Fruit fly (Drosophila melanogaster): ENCODE data around the gene wgn.

DNA sequence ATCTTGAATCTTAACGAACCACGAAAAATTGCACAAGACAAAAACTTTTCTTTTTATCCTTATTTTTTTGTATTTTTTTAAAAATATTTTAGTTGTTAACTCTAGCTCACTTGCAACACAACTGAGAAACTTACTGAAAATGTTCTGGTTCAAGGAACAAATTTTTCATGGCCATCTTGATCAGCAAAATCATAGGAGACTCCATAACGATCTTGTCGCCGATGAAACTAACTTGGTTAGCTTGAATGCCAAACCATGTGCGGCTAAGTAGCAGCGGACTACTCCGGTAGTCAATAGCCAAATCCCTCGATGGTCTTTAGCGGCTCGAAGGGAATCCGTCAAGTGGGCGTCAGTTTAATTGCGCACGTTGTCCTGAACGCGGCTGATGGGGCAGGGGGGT is 17.2 kb downstream of the wgn start, which contains the start of gene CG15040:
- TF ChIP-seq CG15336 (GFP tag; IDR thresholded peaks at IDR 0.05): no peak
- no peak for TF ChIP-seq CG3032 (tag; optimal IDR thresholded peaks at IDR 0.05)
- TF ChIP-seq Eip93F (GFP tag; optimal IDR thresholded peaks at IDR 0.05): no peak
- TF ChIP-seq ss (GFP tag; optimal IDR thresholded peaks at IDR 0.05): no peak
- no peak for TF ChIP-seq OdsH (GFP tag; optimal IDR thresholded peaks at IDR 0.05)
- no peak for TF ChIP-seq CG8119 (GFP tag; IDR thresholded peaks at IDR 0.05)
- TF ChIP-seq achi (GFP tag; optimal IDR thresholded peaks at IDR 0.05): no peak
- TF ChIP-seq svp (GFP tag): no peak
- no peak for TF ChIP-seq CG6792 (GFP tag; optimal IDR thresholded peaks at IDR 0.05)
- TF ChIP-seq topi (GFP tag; optimal IDR thresholded peaks at IDR 0.05): no peak
- TF ChIP-seq esn (GFP tag; optimal IDR thresholded peaks at IDR 0.05): no peak
- no peak for TF ChIP-seq CG11762 (GFP tag; optimal IDR thresholded peaks at IDR 0.05; ENCODE audit: insufficient read depth)
